Worm (Caenorhabditis elegans): ENCODE results near the gene ttr-32.

DNA sequence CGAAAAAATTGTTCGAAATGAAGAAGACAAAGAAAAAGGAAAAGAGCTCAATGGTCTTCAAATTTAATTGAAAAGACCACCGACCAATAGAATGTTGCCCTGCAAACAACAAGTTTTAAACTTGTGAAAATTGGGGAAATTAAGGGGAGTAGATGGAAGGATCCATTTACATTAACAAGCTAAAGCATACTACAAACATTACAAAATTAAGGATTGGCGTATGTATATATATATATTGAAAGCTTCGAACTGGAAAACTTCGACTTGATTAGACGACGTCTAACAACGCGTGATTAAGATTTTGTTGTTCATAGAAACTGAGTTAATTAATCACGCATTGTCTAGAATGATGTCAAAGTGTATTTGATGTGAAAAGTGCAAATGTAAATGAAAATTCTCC is 22.0 kb downstream of the ttr-32 start, which contains the start of gene R13A5.15:
- no peak for TF ChIP-seq sdc-2 (tag; optimal IDR thresholded peaks at IDR 0.05)
- no peak for TF ChIP-seq ceh-9 (tag; optimal IDR thresholded peaks at IDR 0.05)
- TF ChIP-seq unc-55 (GFP tag; optimal IDR thresholded peaks at IDR 0.05) = no peak

Measured in whole organism, late embryonic.